Fruit fly (Drosophila melanogaster) whole organism, prepupa: Measurements from ENCODE around the gene CG31810.

Source experiments
- CG10631 ChIP-seq: fragments of 200-800 bp; sonication (Bioruptor generic); optimal IDR thresholded peaks from 2 replicates; lab custom pipeline; 2016; ENCODE audit warnings: missing biosample characterization, missing genetic modification characterization
- CG10669 ChIP-seq: fragments of 200-800 bp; sonication (Bioruptor generic); optimal IDR thresholded peaks from 3 replicates; lab custom pipeline; 2018; ENCODE audit warnings: missing biosample characterization, mild to moderate bottlenecking, missing genetic modification characterization, moderate library complexity
- CG11762 ChIP-seq: fragments of 200-800 bp; sonication (Bioruptor generic); optimal IDR thresholded peaks from 3 replicates; lab custom pipeline; 2016; ENCODE audit warnings: missing biosample characterization, missing genetic modification characterization; ENCODE audit not compliant: insufficient read depth
- CG16779 ChIP-seq: fragments of 200-800 bp; sonication (Bioruptor generic); optimal IDR thresholded peaks from 3 replicates; lab custom pipeline; 2017; ENCODE audit warnings: missing biosample characterization, mild to moderate bottlenecking, missing genetic modification characterization
- CG3032 ChIP-seq: fragments of 200-800 bp; optimal IDR thresholded peaks from 2 replicates; lab custom pipeline; 2019; ENCODE audit warnings: missing biosample characterization, mild to moderate bottlenecking, missing genetic modification characterization, moderate library complexity
- CG32006 ChIP-seq: fragments of 200-800 bp; sonication (Bioruptor generic); optimal IDR thresholded peaks from 3 replicates; lab custom pipeline; 2017; ENCODE audit warnings: missing biosample characterization, mild to moderate bottlenecking, missing genetic modification characterization
- CG34406 ChIP-seq: fragments of 200-800 bp; sonication (Bioruptor generic); optimal IDR thresholded peaks from 3 replicates; lab custom pipeline; 2016; ENCODE audit warnings: missing biosample characterization, missing genetic modification characterization
- CG3919 ChIP-seq: fragments of 200-800 bp; sonication (Bioruptor generic); optimal IDR thresholded peaks from 3 replicates; lab custom pipeline; 2016; ENCODE audit warnings: missing biosample characterization, missing genetic modification characterization
- CG6163 ChIP-seq: fragments of 200-800 bp; sonication (Bioruptor generic); IDR thresholded peaks from 3 replicates; pipeline ENCODE4 v1.3.6; 2022; ENCODE audit warnings: missing biosample characterization, missing genetic modification characterization
- CG6792 ChIP-seq: fragments of 200-800 bp; sonication (Bioruptor generic); optimal IDR thresholded peaks from 3 replicates; lab custom pipeline; 2016; ENCODE audit warnings: missing biosample characterization, missing genetic modification characterization
- CG6808 ChIP-seq: fragments of 200-800 bp; sonication (Bioruptor generic); optimal IDR thresholded peaks from 3 replicates; lab custom pipeline; 2017; ENCODE audit warnings: missing biosample characterization, missing genetic modification characterization, mild to moderate bottlenecking, moderate library complexity, missing genetic modification reagents
- CG6854 ChIP-seq: fragments of 200-800 bp; sonication (Bioruptor generic); optimal IDR thresholded peaks from 2 replicates; lab custom pipeline; 2017; ENCODE audit warnings: missing biosample characterization, mild to moderate bottlenecking, missing genetic modification characterization
- CG8632 ChIP-seq: fragments of 200-800 bp; sonication (Bioruptor generic); optimal IDR thresholded peaks from 3 replicates; lab custom pipeline; 2016; ENCODE audit warnings: missing biosample characterization, missing genetic modification characterization
- Eip75B ChIP-seq: fragments of 200-800 bp; sonication (Bioruptor generic); optimal IDR thresholded peaks from 3 replicates; lab custom pipeline; 2016; ENCODE audit warnings: missing biosample characterization, missing genetic modification characterization
- Ets96B ChIP-seq: fragments of 200-800 bp; optimal IDR thresholded peaks from 2 replicates; lab custom pipeline; 2019; ENCODE audit warnings: missing biosample characterization, mild to moderate bottlenecking, missing genetic modification characterization, moderate library complexity
- Hr39 ChIP-seq: fragments of 200-800 bp; sonication (Bioruptor generic); optimal IDR thresholded peaks from 2 replicates; lab custom pipeline; 2016; ENCODE audit warnings: missing biosample characterization, missing genetic modification characterization
- Hr4 ChIP-seq: fragments of 200-800 bp; sonication (Bioruptor generic); optimal IDR thresholded peaks from 3 replicates; lab custom pipeline; 2016; ENCODE audit warnings: missing biosample characterization, missing genetic modification characterization
- Lpt ChIP-seq: fragments of 200-800 bp; sonication (Bioruptor generic); optimal IDR thresholded peaks from 3 replicates; lab custom pipeline; 2016; ENCODE audit warnings: missing biosample characterization, missing genetic modification characterization
- Smox ChIP-seq: fragments of 200-800 bp; sonication (Bioruptor generic); optimal IDR thresholded peaks from 3 replicates; lab custom pipeline; 2016; ENCODE audit warnings: missing biosample characterization, missing genetic modification characterization
- Sox14 ChIP-seq: fragments of 200-800 bp; sonication (Bioruptor generic); optimal IDR thresholded peaks from 3 replicates; lab custom pipeline; 2016; ENCODE audit warnings: missing biosample characterization, missing genetic modification characterization
- Sox15 ChIP-seq: fragments of 200-800 bp; sonication (Bioruptor generic); optimal IDR thresholded peaks from 3 replicates; lab custom pipeline; 2016; ENCODE audit warnings: missing biosample characterization, missing genetic modification characterization
- achi ChIP-seq: fragments of 200-800 bp; sonication (Bioruptor generic); optimal IDR thresholded peaks from 3 replicates; lab custom pipeline; 2016; ENCODE audit warnings: missing biosample characterization, missing genetic modification characterization
- acj6 ChIP-seq: fragments of 200-800 bp; sonication (Bioruptor generic); optimal IDR thresholded peaks from 3 replicates; lab custom pipeline; 2016; ENCODE audit warnings: missing biosample characterization, missing genetic modification characterization
- dac ChIP-seq: fragments of 200-800 bp; sonication (Bioruptor generic); optimal IDR thresholded peaks from 2 replicates; lab custom pipeline; 2017; ENCODE audit warnings: missing biosample characterization, mild to moderate bottlenecking, missing genetic modification characterization
- dsx ChIP-seq: fragments of 200-800 bp; optimal IDR thresholded peaks from 3 replicates; lab custom pipeline; 2019; ENCODE audit warnings: missing biosample characterization, mild to moderate bottlenecking, missing genetic modification characterization, moderate library complexity; ENCODE audit not compliant: poor library complexity, severe bottlenecking
- eg ChIP-seq: fragments of 200-800 bp; sonication (Bioruptor generic); IDR thresholded peaks from 3 replicates; pipeline ENCODE4 v1.3.6; 2022; ENCODE audit warnings: missing biosample characterization, missing genetic modification characterization
- esn ChIP-seq: fragments of 200-800 bp; sonication (Bioruptor generic); optimal IDR thresholded peaks from 2 replicates; lab custom pipeline; 2016; ENCODE audit warnings: missing biosample characterization, mild to moderate bottlenecking, missing genetic modification characterization, moderate library complexity
- fd59A ChIP-seq: fragments of 200-800 bp; sonication (Bioruptor generic); optimal IDR thresholded peaks from 2 replicates; lab custom pipeline; 2017; ENCODE audit warnings: missing biosample characterization, mild to moderate bottlenecking, missing genetic modification characterization, missing genetic modification reagents
- fkh ChIP-seq: fragments of 200-800 bp; sonication (Bioruptor generic); optimal IDR thresholded peaks from 3 replicates; lab custom pipeline; 2017; ENCODE audit warnings: missing biosample characterization, mild to moderate bottlenecking, missing genetic modification characterization, moderate library complexity
- lz ChIP-seq: fragments of 200-800 bp; sonication (Bioruptor generic); optimal IDR thresholded peaks from 3 replicates; lab custom pipeline; 2016; ENCODE audit warnings: missing biosample characterization, missing genetic modification characterization
- net ChIP-seq: fragments of 200-800 bp; sonication (Bioruptor generic); optimal IDR thresholded peaks from 3 replicates; lab custom pipeline; 2016; ENCODE audit warnings: missing biosample characterization, missing genetic modification characterization
- pdm3 ChIP-seq: fragments of 200-800 bp; sonication (Bioruptor generic); optimal IDR thresholded peaks from 3 replicates; lab custom pipeline; 2016; ENCODE audit warnings: missing biosample characterization, missing genetic modification characterization
- salr ChIP-seq, 2 experiments: fragments of 200-800 bp; sonication (Bioruptor generic); optimal IDR thresholded peaks; 3 replicates each; lab custom pipeline; 2016 to 2018; ENCODE audit warnings: missing biosample characterization in 2 of 2, missing genetic modification characterization in 2 of 2, mild to moderate bottlenecking in 1 of 2
- svp ChIP-seq: fragments of 200-800 bp; sonication (Bioruptor generic); peaks from one replicate; lab custom pipeline; 2016; ENCODE audit warnings: missing biosample characterization, missing genetic modification characterization
- vri ChIP-seq: fragments of 200-800 bp; sonication (Bioruptor generic); optimal IDR thresholded peaks from 3 replicates; lab custom pipeline; 2016; ENCODE audit warnings: missing biosample characterization, mild to moderate bottlenecking, missing genetic modification characterization

CG31810 gene

dm6 chr2L:16887660-16888573 lies 35.7 kb upstream of the CG31810 start, which contains the start of the genes osi and tweek (continued):
- TF ChIP-seq achi (GFP tag; lab: Kevin White, UChicago) (peak; percentile 59), Lpt (GFP tag; lab: Kevin White, UChicago) (peak; percentile 24), dsx (GFP tag; lab: Kevin White, UChicago) (no peak), CG6808 (GFP tag; lab: Kevin White, UChicago) (no peak), CG11762 (GFP tag; lab: Kevin White, UChicago) (no peak), lz (GFP tag; lab: Kevin White, UChicago) (peak; percentile 66), Sox15 (GFP tag; lab: Kevin White, UChicago) (peak; percentile 31), CG10669 (no peak), CG10631 (peak; percentile 75), Eip75B (GFP tag; lab: Kevin White, UChicago) (peak; percentile 19), Sox14 (GFP tag; lab: Kevin White, UChicago) (peak; percentile 28), Ets96B (tag; lab: Kevin White, UChicago) (peak; percentile 21), CG3919 (GFP tag; lab: Kevin White, UChicago) (no peak)

dm6 chr2L:16886459-16886858 lies 34.3 kb upstream of the CG31810 start:
- peak; percentile 25 for TF ChIP-seq CG16779 (tag; lab: Kevin White, UChicago)
- TF ChIP-seq Ets96B (tag; lab: Kevin White, UChicago) = no peak
- TF ChIP-seq vri (GFP tag; lab: Kevin White, UChicago) = peak; percentile 32
- TF ChIP-seq svp (GFP tag; lab: Kevin White, UChicago) = peak; percentile 92

- TF ChIP-seq dsx (GFP tag; lab: Kevin White, UChicago) (no peak), Sox14 (GFP tag; lab: Kevin White, UChicago) (no peak), Ets96B (tag; lab: Kevin White, UChicago) (no peak), CG32006 (GFP tag; lab: Kevin White, UChicago) (no peak), Smox (GFP tag; lab: Kevin White, UChicago) (no peak)
Observed at dm6 chr2L:16885347-16885746, 33.2 kb upstream of the CG31810 start.

dm6 chr2L:16884702-16885101 lies 32.5 kb upstream of the CG31810 start:
- TF ChIP-seq svp (GFP tag; lab: Kevin White, UChicago) (peak; percentile 33), CG3032 (tag; lab: Kevin White, UChicago) (no peak)

- TF ChIP-seq CG10631 (no peak), Sox15 (GFP tag; lab: Kevin White, UChicago) (no peak), vri (GFP tag; lab: Kevin White, UChicago) (no peak), CG10669 (no peak), net (GFP tag; lab: Kevin White, UChicago) (no peak), CG3032 (tag; lab: Kevin White, UChicago) (no peak), pdm3 (GFP tag; lab: Kevin White, UChicago) (no peak), CG11762 (GFP tag; lab: Kevin White, UChicago) (no peak), fkh (GFP tag; lab: Kevin White, UChicago) (peak; percentile 54), Sox14 (GFP tag; lab: Kevin White, UChicago) (no peak), salr (GFP tag; optimal IDR thresholded peaks at IDR 0.05; lab: Kevin White, UChicago) (no peak), CG8632 (GFP tag; lab: Kevin White, UChicago) (no peak), dac (no peak), CG3919 (GFP tag; lab: Kevin White, UChicago) (no peak), CG6163 (GFP tag; lab: Robert Waterston, UW) (0 out of 3 replicates have a peak, but pooled peaks have one; percentile 7), CG6854 (no peak), svp (GFP tag; lab: Kevin White, UChicago) (peak; percentile 17), dsx (GFP tag; lab: Kevin White, UChicago) (peak; percentile 28), fd59A (no peak), Hr4 (GFP tag; lab: Kevin White, UChicago) (no peak), Hr39 (GFP tag; lab: Kevin White, UChicago) (no peak), achi (GFP tag; lab: Kevin White, UChicago) (no peak), esn (GFP tag; lab: Kevin White, UChicago) (no peak), CG34406 (GFP tag; lab: Kevin White, UChicago) (no peak), CG6792 (GFP tag; lab: Kevin White, UChicago) (no peak), eg (GFP tag; lab: Robert Waterston, UW) (no peak), CG32006 (GFP tag; lab: Kevin White, UChicago) (no peak), acj6 (GFP tag; lab: Kevin White, UChicago) (no peak)
Observed at dm6 chr2L:16882871-16883849, 31.0 kb upstream of the CG31810 start.
